Fruit fly (Drosophila melanogaster) whole organism, prepupa: ENCODE results near the gene CG32344.
A peak's percentile ranks its signal among the peaks of the same experiment; 100 is the strongest.

Source experiments
- Blimp-1 ChIP-seq: fragments of 200-800 bp; sonication (Bioruptor generic); optimal IDR thresholded peaks from 3 replicates; lab custom pipeline; 2017; ENCODE audit warnings: missing biosample characterization, missing genetic modification characterization, mild to moderate bottlenecking, moderate library complexity, missing genetic modification reagents
- CG10631 ChIP-seq: fragments of 200-800 bp; sonication (Bioruptor generic); optimal IDR thresholded peaks from 2 replicates; lab custom pipeline; 2016; ENCODE audit warnings: missing biosample characterization, missing genetic modification characterization
- CG10669 ChIP-seq: fragments of 200-800 bp; sonication (Bioruptor generic); optimal IDR thresholded peaks from 3 replicates; lab custom pipeline; 2018; ENCODE audit warnings: missing biosample characterization, mild to moderate bottlenecking, missing genetic modification characterization, moderate library complexity
- CG11762 ChIP-seq: fragments of 200-800 bp; sonication (Bioruptor generic); optimal IDR thresholded peaks from 3 replicates; lab custom pipeline; 2016; ENCODE audit warnings: missing biosample characterization, missing genetic modification characterization; ENCODE audit not compliant: insufficient read depth
- CG11902 ChIP-seq: fragments of 200-800 bp; sonication (Bioruptor generic); optimal IDR thresholded peaks from 3 replicates; lab custom pipeline; 2016; ENCODE audit warnings: missing biosample characterization, missing genetic modification characterization
- CG15336 ChIP-seq: fragments of 200-800 bp; sonication (Bioruptor generic); IDR thresholded peaks from 2 replicates; pipeline ENCODE4 v1.3.6; 2022; ENCODE audit warnings: missing biosample characterization, missing genetic modification characterization
- CG1621 ChIP-seq: fragments of 200-800 bp; sonication (Bioruptor generic); optimal IDR thresholded peaks from 3 replicates; lab custom pipeline; 2018; ENCODE audit warnings: missing biosample characterization, mild to moderate bottlenecking, missing genetic modification characterization
- CG16779 ChIP-seq: fragments of 200-800 bp; sonication (Bioruptor generic); optimal IDR thresholded peaks from 3 replicates; lab custom pipeline; 2017; ENCODE audit warnings: missing biosample characterization, mild to moderate bottlenecking, missing genetic modification characterization
- CG31627 ChIP-seq: fragments of 200-800 bp; sonication (Bioruptor generic); optimal IDR thresholded peaks from 3 replicates; lab custom pipeline; 2016; ENCODE audit warnings: missing biosample characterization, missing genetic modification characterization
- CG32006 ChIP-seq: fragments of 200-800 bp; sonication (Bioruptor generic); optimal IDR thresholded peaks from 3 replicates; lab custom pipeline; 2017; ENCODE audit warnings: missing biosample characterization, mild to moderate bottlenecking, missing genetic modification characterization
- CG6163 ChIP-seq: fragments of 200-800 bp; sonication (Bioruptor generic); IDR thresholded peaks from 3 replicates; pipeline ENCODE4 v1.3.6; 2022; ENCODE audit warnings: missing biosample characterization, missing genetic modification characterization
- CG6276 ChIP-seq: fragments of 200-800 bp; sonication (Bioruptor generic); optimal IDR thresholded peaks from 2 replicates; lab custom pipeline; 2017; ENCODE audit warnings: missing biosample characterization, mild to moderate bottlenecking, missing genetic modification characterization
- CG6792 ChIP-seq: fragments of 200-800 bp; sonication (Bioruptor generic); optimal IDR thresholded peaks from 3 replicates; lab custom pipeline; 2016; ENCODE audit warnings: missing biosample characterization, missing genetic modification characterization
- CG6808 ChIP-seq: fragments of 200-800 bp; sonication (Bioruptor generic); optimal IDR thresholded peaks from 3 replicates; lab custom pipeline; 2017; ENCODE audit warnings: missing biosample characterization, missing genetic modification characterization, mild to moderate bottlenecking, moderate library complexity, missing genetic modification reagents
- CG6854 ChIP-seq: fragments of 200-800 bp; sonication (Bioruptor generic); optimal IDR thresholded peaks from 2 replicates; lab custom pipeline; 2017; ENCODE audit warnings: missing biosample characterization, mild to moderate bottlenecking, missing genetic modification characterization
- CG7368 ChIP-seq: fragments of 200-800 bp; sonication (Bioruptor generic); optimal IDR thresholded peaks from 3 replicates; lab custom pipeline; 2016; ENCODE audit warnings: missing biosample characterization, missing genetic modification characterization
- CG8119 ChIP-seq: fragments of 200-800 bp; sonication (Bioruptor generic); IDR thresholded peaks from 3 replicates; pipeline ENCODE4 v1.3.6; 2022; ENCODE audit warnings: missing biosample characterization, missing genetic modification characterization
- CG8319 ChIP-seq: fragments of 200-800 bp; sonication (Bioruptor generic); optimal IDR thresholded peaks from 3 replicates; lab custom pipeline; 2016; ENCODE audit warnings: missing biosample characterization, missing genetic modification characterization
- CG8632 ChIP-seq: fragments of 200-800 bp; sonication (Bioruptor generic); optimal IDR thresholded peaks from 3 replicates; lab custom pipeline; 2016; ENCODE audit warnings: missing biosample characterization, missing genetic modification characterization
- Eip75B ChIP-seq: fragments of 200-800 bp; sonication (Bioruptor generic); optimal IDR thresholded peaks from 3 replicates; lab custom pipeline; 2016; ENCODE audit warnings: missing biosample characterization, missing genetic modification characterization
- Eip78C ChIP-seq: fragments of 200-800 bp; sonication (Bioruptor generic); peaks from one replicate; lab custom pipeline; 2016; ENCODE audit warnings: missing biosample characterization, missing genetic modification characterization
- Eip93F ChIP-seq: fragments of 200-800 bp; sonication (Bioruptor generic); optimal IDR thresholded peaks from 2 replicates; lab custom pipeline; 2016; ENCODE audit warnings: missing biosample characterization, mild to moderate bottlenecking, missing genetic modification characterization
- Ets21C ChIP-seq: fragments of 200-800 bp; sonication (Bioruptor generic); optimal IDR thresholded peaks from 3 replicates; lab custom pipeline; 2016; ENCODE audit warnings: missing biosample characterization, missing genetic modification characterization
- Ets96B ChIP-seq: fragments of 200-800 bp; optimal IDR thresholded peaks from 2 replicates; lab custom pipeline; 2019; ENCODE audit warnings: missing biosample characterization, mild to moderate bottlenecking, missing genetic modification characterization, moderate library complexity
- Hr38 ChIP-seq: sonication (Bioruptor generic); optimal IDR thresholded peaks from 2 replicates; lab custom pipeline; 2016; ENCODE audit warnings: missing biosample characterization, missing genetic modification characterization
- Hr39 ChIP-seq: fragments of 200-800 bp; sonication (Bioruptor generic); optimal IDR thresholded peaks from 2 replicates; lab custom pipeline; 2016; ENCODE audit warnings: missing biosample characterization, missing genetic modification characterization
- Lpt ChIP-seq: fragments of 200-800 bp; sonication (Bioruptor generic); optimal IDR thresholded peaks from 3 replicates; lab custom pipeline; 2016; ENCODE audit warnings: missing biosample characterization, missing genetic modification characterization
- Met ChIP-seq: fragments of 200-800 bp; sonication (Bioruptor generic); optimal IDR thresholded peaks from 3 replicates; lab custom pipeline; 2016; ENCODE audit warnings: missing biosample characterization, missing genetic modification characterization
- Sox102F ChIP-seq: fragments of 200-800 bp; sonication (Bioruptor generic); optimal IDR thresholded peaks from 2 replicates; lab custom pipeline; 2016; ENCODE audit warnings: missing biosample characterization, mild to moderate bottlenecking, missing genetic modification characterization
- Sox14 ChIP-seq: fragments of 200-800 bp; sonication (Bioruptor generic); optimal IDR thresholded peaks from 3 replicates; lab custom pipeline; 2016; ENCODE audit warnings: missing biosample characterization, missing genetic modification characterization
- Sox15 ChIP-seq: fragments of 200-800 bp; sonication (Bioruptor generic); optimal IDR thresholded peaks from 3 replicates; lab custom pipeline; 2016; ENCODE audit warnings: missing biosample characterization, missing genetic modification characterization
- achi ChIP-seq: fragments of 200-800 bp; sonication (Bioruptor generic); optimal IDR thresholded peaks from 3 replicates; lab custom pipeline; 2016; ENCODE audit warnings: missing biosample characterization, missing genetic modification characterization
- dac ChIP-seq: fragments of 200-800 bp; sonication (Bioruptor generic); optimal IDR thresholded peaks from 2 replicates; lab custom pipeline; 2017; ENCODE audit warnings: missing biosample characterization, mild to moderate bottlenecking, missing genetic modification characterization
- eg ChIP-seq: fragments of 200-800 bp; sonication (Bioruptor generic); IDR thresholded peaks from 3 replicates; pipeline ENCODE4 v1.3.6; 2022; ENCODE audit warnings: missing biosample characterization, missing genetic modification characterization
- esn ChIP-seq: fragments of 200-800 bp; sonication (Bioruptor generic); optimal IDR thresholded peaks from 2 replicates; lab custom pipeline; 2016; ENCODE audit warnings: missing biosample characterization, mild to moderate bottlenecking, missing genetic modification characterization, moderate library complexity
- fd59A ChIP-seq: fragments of 200-800 bp; sonication (Bioruptor generic); optimal IDR thresholded peaks from 2 replicates; lab custom pipeline; 2017; ENCODE audit warnings: missing biosample characterization, mild to moderate bottlenecking, missing genetic modification characterization, missing genetic modification reagents
- lz ChIP-seq: fragments of 200-800 bp; sonication (Bioruptor generic); optimal IDR thresholded peaks from 3 replicates; lab custom pipeline; 2016; ENCODE audit warnings: missing biosample characterization, missing genetic modification characterization
- net ChIP-seq: fragments of 200-800 bp; sonication (Bioruptor generic); optimal IDR thresholded peaks from 3 replicates; lab custom pipeline; 2016; ENCODE audit warnings: missing biosample characterization, missing genetic modification characterization
- pdm3 ChIP-seq: fragments of 200-800 bp; sonication (Bioruptor generic); optimal IDR thresholded peaks from 3 replicates; lab custom pipeline; 2016; ENCODE audit warnings: missing biosample characterization, missing genetic modification characterization
- salr ChIP-seq, 2 experiments: fragments of 200-800 bp; sonication (Bioruptor generic); optimal IDR thresholded peaks; 3 replicates each; lab custom pipeline; 2016 to 2018; ENCODE audit warnings: missing biosample characterization in 2 of 2, missing genetic modification characterization in 2 of 2, mild to moderate bottlenecking in 1 of 2
- ss ChIP-seq, 2 experiments: fragments of 200-800 bp; sonication (Bioruptor generic); optimal IDR thresholded peaks; 2 replicates in 1 of 2; 3 replicates in 1 of 2; lab custom pipeline; 2017 to 2018; ENCODE audit warnings: mild to moderate bottlenecking in 2 of 2, missing biosample characterization in 2 of 2, missing genetic modification characterization in 2 of 2, moderate library complexity in 1 of 2
- svp ChIP-seq: fragments of 200-800 bp; sonication (Bioruptor generic); peaks from one replicate; lab custom pipeline; 2016; ENCODE audit warnings: missing biosample characterization, missing genetic modification characterization
- topi ChIP-seq: fragments of 200-800 bp; sonication (Bioruptor generic); optimal IDR thresholded peaks from 3 replicates; lab custom pipeline; 2016; ENCODE audit warnings: missing biosample characterization, missing genetic modification characterization
- vri ChIP-seq: fragments of 200-800 bp; sonication (Bioruptor generic); optimal IDR thresholded peaks from 3 replicates; lab custom pipeline; 2016; ENCODE audit warnings: missing biosample characterization, mild to moderate bottlenecking, missing genetic modification characterization

Gene CG32344

DNA sequence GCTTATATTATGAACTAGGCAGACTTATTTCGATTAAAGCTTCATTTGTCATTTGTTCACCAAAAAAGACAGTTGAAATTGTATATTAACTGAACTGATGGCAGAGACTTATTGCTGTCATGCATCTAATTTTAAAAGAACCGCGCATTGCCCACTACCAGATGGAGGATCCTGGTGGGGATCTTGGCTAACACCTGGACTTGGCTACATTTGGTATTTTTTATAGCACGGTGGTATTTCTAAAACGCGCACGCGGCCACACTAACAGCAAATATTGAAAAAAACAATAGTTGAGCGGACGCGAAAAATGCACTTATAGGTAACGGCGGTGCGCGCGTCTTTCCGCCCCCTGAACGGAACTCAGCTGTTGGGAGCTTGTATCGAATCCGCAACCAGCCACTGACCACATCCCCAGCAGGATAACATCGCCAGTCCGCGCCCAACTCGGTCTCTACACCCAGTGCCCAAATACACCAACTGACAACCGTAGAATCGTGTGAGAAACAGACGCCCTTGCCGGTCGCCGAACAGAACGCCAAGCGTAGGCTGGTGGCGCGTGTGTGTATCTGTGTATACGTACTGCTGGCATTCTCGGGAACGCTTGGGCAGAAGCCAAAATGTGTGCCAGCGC is 32.3 kb downstream of the CG32344 start (continued):
- no peak for TF ChIP-seq CG6792 (GFP tag; lab: Kevin White, UChicago)
- no peak for TF ChIP-seq CG10631 (GFP tag; lab: Kevin White, UChicago)
- TF ChIP-seq CG10669 (GFP tag; lab: Kevin White, UChicago), result no peak
- TF ChIP-seq salr (GFP tag; optimal IDR thresholded peaks at IDR 0.05; lab: Kevin White, UChicago), result no peak
- TF ChIP-seq svp (GFP tag; lab: Kevin White, UChicago), result peak; percentile 31
- TF ChIP-seq Ets21C, result no peak
- peak; percentile 55 for TF ChIP-seq CG1621 (tag; lab: Kevin White, UChicago)
- no peak for TF ChIP-seq Eip75B
- TF ChIP-seq lz, result no peak
- TF ChIP-seq eg (GFP tag; lab: Robert Waterston, UW), result no peak
- no peak for TF ChIP-seq CG8319 (GFP tag; lab: Kevin White, UChicago)
- no peak for TF ChIP-seq CG6276
- no peak; the same call in 2 of the 3 replicates for TF ChIP-seq CG8119 (GFP tag; lab: Robert Waterston, UW)
- TF ChIP-seq esn, result peak; percentile 15
- no peak for TF ChIP-seq CG8632 (GFP tag; lab: Kevin White, UChicago)
- TF ChIP-seq Blimp-1 (GFP tag; lab: Kevin White, UChicago), result no peak
- TF ChIP-seq CG16779 (tag; lab: Kevin White, UChicago), result no peak
- TF ChIP-seq Hr38, result no peak
- peak; percentile 38 for TF ChIP-seq CG6854 (GFP tag; lab: Kevin White, UChicago)
- TF ChIP-seq fd59A (GFP tag; lab: Kevin White, UChicago), result no peak
- no peak for TF ChIP-seq Hr39 (GFP tag; lab: Kevin White, UChicago)
- TF ChIP-seq achi (GFP tag; lab: Kevin White, UChicago), result no peak
- no peak for TF ChIP-seq Sox14
- TF ChIP-seq Eip93F, result no peak
- TF ChIP-seq CG6163, result 0 out of 3 replicates have a peak, but pooled peaks have one; percentile 35
- no peak for TF ChIP-seq Sox102F (GFP tag; lab: Kevin White, UChicago)
- no peak for TF ChIP-seq CG31627
- no peak for TF ChIP-seq topi

- TF ChIP-seq pdm3 (GFP tag; lab: Kevin White, UChicago) (no peak), Eip75B (no peak), CG31627 (no peak), esn (no peak), lz (no peak), svp (GFP tag; lab: Kevin White, UChicago) (peak; percentile 98), vri (GFP tag; lab: Kevin White, UChicago) (peak; percentile 97), CG8319 (GFP tag; lab: Kevin White, UChicago) (no peak), Eip78C (GFP tag; lab: Kevin White, UChicago) (peak; percentile 39), CG7368 (GFP tag; lab: Kevin White, UChicago) (no peak), Met (GFP tag; lab: Kevin White, UChicago) (no peak)
Observed at dm6 chr3L:291583-292145, 32.9 kb downstream of the CG32344 start.

DNA sequence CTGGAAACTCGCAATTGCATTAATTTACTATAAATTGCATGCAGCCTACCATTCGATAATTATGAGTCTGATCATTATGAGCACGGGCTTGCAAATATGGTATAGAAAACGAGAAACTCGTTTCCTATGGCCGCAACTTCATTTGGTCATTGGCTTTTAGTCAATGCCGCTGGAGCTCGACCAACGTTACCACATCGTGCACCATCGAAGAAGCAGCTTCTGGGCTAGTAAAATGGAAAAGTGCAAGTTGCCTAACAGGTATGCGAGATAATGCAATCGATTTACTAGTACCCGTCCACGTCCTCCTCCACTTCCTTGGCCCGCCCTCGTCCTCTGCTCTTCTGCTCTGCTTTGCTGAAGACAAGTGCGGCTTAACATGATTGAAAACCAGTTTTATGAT is 40.3 kb downstream of the CG32344 start:
- no peak for TF ChIP-seq CG6792 (GFP tag; lab: Kevin White, UChicago)
- TF ChIP-seq net (GFP tag; lab: Kevin White, UChicago), result no peak
- TF ChIP-seq achi (GFP tag; lab: Kevin White, UChicago), result no peak
- no peak for TF ChIP-seq CG32006
- no peak for TF ChIP-seq CG8319 (GFP tag; lab: Kevin White, UChicago)
- no peak for TF ChIP-seq CG11902
- no peak for TF ChIP-seq Sox14
- no peak for TF ChIP-seq CG11762 (GFP tag; lab: Kevin White, UChicago)
- TF ChIP-seq Eip78C (GFP tag; lab: Kevin White, UChicago), result peak; percentile 50
- no peak for TF ChIP-seq Sox15 (GFP tag; lab: Kevin White, UChicago)
- TF ChIP-seq CG15336, result no peak
- no peak for TF ChIP-seq CG10669 (GFP tag; lab: Kevin White, UChicago)
- no peak for TF ChIP-seq Hr39 (GFP tag; lab: Kevin White, UChicago)
- peak in 1 of 2 experiments; percentile 48 for TF ChIP-seq ss (GFP tag; optimal IDR thresholded peaks at IDR 0.05; lab: Kevin White, UChicago)
- TF ChIP-seq dac (GFP tag; lab: Kevin White, UChicago), result no peak
- TF ChIP-seq Lpt, result peak; percentile 47
- TF ChIP-seq pdm3 (GFP tag; lab: Kevin White, UChicago), result no peak
- TF ChIP-seq CG6808 (GFP tag; lab: Kevin White, UChicago), result peak; percentile 5
- TF ChIP-seq Eip75B, result no peak
- no peak for TF ChIP-seq svp (GFP tag; lab: Kevin White, UChicago)
- TF ChIP-seq Ets96B (tag; lab: Kevin White, UChicago), result no peak
- no peak for TF ChIP-seq esn
- no peak for TF ChIP-seq CG8119 (GFP tag; lab: Robert Waterston, UW)
